Fruit fly (Drosophila melanogaster): ENCODE data around the gene dop.

The dop gene

dm6 chr3L:15565829-15566433 lies at the start of gene dop:
Gene dop, plus strand, starts transcription at chr3L:15566013.
- TF ChIP-seq ovo (GFP tag; optimal IDR thresholded peaks at IDR 0.05) (no peak), pad (GFP tag; optimal IDR thresholded peaks at IDR 0.05) (peak; percentile 52), Crg-1 (GFP tag; optimal IDR thresholded peaks at IDR 0.05) (peak; percentile 48), toe (GFP tag; optimal IDR thresholded peaks at IDR 0.05) (peak; percentile 69), Hr96 (GFP tag; optimal IDR thresholded peaks at IDR 0.05) (peak; percentile 53), bab1 (GFP tag; optimal IDR thresholded peaks at IDR 0.05) (peak; percentile 26), CG33017 (tag; optimal IDR thresholded peaks at IDR 0.05) (no peak), CG14711 (tag; optimal IDR thresholded peaks at IDR 0.05) (peak; percentile 9), Mnt (GFP tag; optimal IDR thresholded peaks at IDR 0.05) (peak; percentile 6), kay (GFP tag; ENCODE audit: borderline replicate concordance) (peak; percentile 13)

- TF ChIP-seq CG12768 (GFP tag; optimal IDR thresholded peaks at IDR 0.05) (no peak), kay (GFP tag; ENCODE audit: borderline replicate concordance) (no peak), CG7101 (tag; optimal IDR thresholded peaks at IDR 0.05) (no peak), ovo (GFP tag; optimal IDR thresholded peaks at IDR 0.05) (no peak), CG14711 (tag; optimal IDR thresholded peaks at IDR 0.05) (no peak), CG5204 (GFP tag; optimal IDR thresholded peaks at IDR 0.05) (no peak), Hr96 (GFP tag; optimal IDR thresholded peaks at IDR 0.05) (no peak), Clk (GFP tag; optimal IDR thresholded peaks at IDR 0.05) (no peak), CG11617 (GFP tag; optimal IDR thresholded peaks at IDR 0.05) (no peak), bab1 (GFP tag; optimal IDR thresholded peaks at IDR 0.05) (no peak), tj (GFP tag; optimal IDR thresholded peaks at IDR 0.05) (no peak), CG33017 (tag; optimal IDR thresholded peaks at IDR 0.05) (no peak), Crg-1 (GFP tag; optimal IDR thresholded peaks at IDR 0.05) (no peak), cic (GFP tag; optimal IDR thresholded peaks at IDR 0.05) (no peak)
Measured at dm6 chr3L:15516440-15516839, 49.4 kb upstream of the dop start.

dm6 chr3L:15516956-15517355 lies 48.9 kb upstream of the dop start, which contains the start of gene CG13454:
Gene CG13454, minus strand, starts transcription at chr3L:15517056.
- TF ChIP-seq CG11617 (GFP tag; optimal IDR thresholded peaks at IDR 0.05) (no peak), ovo (GFP tag; optimal IDR thresholded peaks at IDR 0.05) (no peak), tj (GFP tag; optimal IDR thresholded peaks at IDR 0.05) (no peak), CG7101 (tag; optimal IDR thresholded peaks at IDR 0.05) (no peak), cic (GFP tag; optimal IDR thresholded peaks at IDR 0.05) (no peak), CG7045 (GFP tag; optimal IDR thresholded peaks at IDR 0.05) (no peak), bab1 (GFP tag; optimal IDR thresholded peaks at IDR 0.05) (no peak), pad (GFP tag; optimal IDR thresholded peaks at IDR 0.05) (no peak), CG14711 (tag; optimal IDR thresholded peaks at IDR 0.05) (no peak), Crg-1 (GFP tag; optimal IDR thresholded peaks at IDR 0.05) (no peak), CG33017 (tag; optimal IDR thresholded peaks at IDR 0.05) (no peak), CG1620 (GFP tag; optimal IDR thresholded peaks at IDR 0.05) (no peak), CG12768 (GFP tag; optimal IDR thresholded peaks at IDR 0.05) (no peak), CG5204 (GFP tag; optimal IDR thresholded peaks at IDR 0.05) (no peak)

- TF ChIP-seq cnc (optimal IDR thresholded peaks at IDR 0.05) (no peak), CG1620 (GFP tag; optimal IDR thresholded peaks at IDR 0.05) (no peak), kay (GFP tag; ENCODE audit: borderline replicate concordance) (peak; percentile 50), cic (GFP tag; optimal IDR thresholded peaks at IDR 0.05) (peak; percentile 12)
Measured at dm6 chr3L:15517508-15517907, 48.3 kb upstream of the dop start.

dm6 chr3L:15518344-15518743 lies 47.5 kb upstream of the dop start:
- TF ChIP-seq Hr96 (GFP tag; optimal IDR thresholded peaks at IDR 0.05) (no peak), Mnt (GFP tag; optimal IDR thresholded peaks at IDR 0.05) (peak; percentile 35), Crg-1 (GFP tag; optimal IDR thresholded peaks at IDR 0.05) (no peak), kay (GFP tag; ENCODE audit: borderline replicate concordance) (peak; percentile 8), CG12768 (GFP tag; optimal IDR thresholded peaks at IDR 0.05) (no peak), cic (GFP tag; optimal IDR thresholded peaks at IDR 0.05) (peak; percentile 33)

dm6 chr3L:15519492-15519891 lies 46.3 kb upstream of the dop start, which contains the start of gene mex1:
Gene mex1, minus strand, starts transcription at chr3L:15519592.
- TF ChIP-seq CG1620 (GFP tag; optimal IDR thresholded peaks at IDR 0.05) (no peak), CG33017 (tag; optimal IDR thresholded peaks at IDR 0.05) (no peak), cic (GFP tag; optimal IDR thresholded peaks at IDR 0.05) (no peak), CG14711 (tag; optimal IDR thresholded peaks at IDR 0.05) (no peak), CG11617 (GFP tag; optimal IDR thresholded peaks at IDR 0.05) (no peak), cnc (optimal IDR thresholded peaks at IDR 0.05) (no peak), CG7101 (tag; optimal IDR thresholded peaks at IDR 0.05) (no peak), bab1 (GFP tag; optimal IDR thresholded peaks at IDR 0.05) (no peak), Crg-1 (GFP tag; optimal IDR thresholded peaks at IDR 0.05) (no peak), toe (GFP tag; optimal IDR thresholded peaks at IDR 0.05) (no peak), CG5204 (GFP tag; optimal IDR thresholded peaks at IDR 0.05) (no peak)

dm6 chr3L:15519920-15520319 lies 45.9 kb upstream of the dop start:
- TF ChIP-seq CG33017 (tag; optimal IDR thresholded peaks at IDR 0.05) = no peak
- no peak for TF ChIP-seq CG11617 (GFP tag; optimal IDR thresholded peaks at IDR 0.05)
- TF ChIP-seq cnc (optimal IDR thresholded peaks at IDR 0.05) = no peak
- TF ChIP-seq CG14711 (tag; optimal IDR thresholded peaks at IDR 0.05) = no peak
- no peak for TF ChIP-seq CG7101 (tag; optimal IDR thresholded peaks at IDR 0.05)
- no peak for TF ChIP-seq ovo (GFP tag; optimal IDR thresholded peaks at IDR 0.05)
- TF ChIP-seq CG5204 (GFP tag; optimal IDR thresholded peaks at IDR 0.05) = no peak
- TF ChIP-seq cic (GFP tag; optimal IDR thresholded peaks at IDR 0.05) = no peak
